Fruit fly (Drosophila melanogaster) whole organism, prepupa: ENCODE measurements around the gene CG15385.

Source experiments
- CG10631 ChIP-seq: fragments of 200-800 bp; sonication (Bioruptor generic); optimal IDR thresholded peaks from 2 replicates; lab custom pipeline; 2016; ENCODE audit warnings: missing biosample characterization, missing genetic modification characterization
- CG1621 ChIP-seq: fragments of 200-800 bp; sonication (Bioruptor generic); optimal IDR thresholded peaks from 3 replicates; lab custom pipeline; 2018; ENCODE audit warnings: missing biosample characterization, mild to moderate bottlenecking, missing genetic modification characterization
- CG3919 ChIP-seq: fragments of 200-800 bp; sonication (Bioruptor generic); optimal IDR thresholded peaks from 3 replicates; lab custom pipeline; 2016; ENCODE audit warnings: missing biosample characterization, missing genetic modification characterization
- CG6792 ChIP-seq: fragments of 200-800 bp; sonication (Bioruptor generic); optimal IDR thresholded peaks from 3 replicates; lab custom pipeline; 2016; ENCODE audit warnings: missing biosample characterization, missing genetic modification characterization
- CG6808 ChIP-seq: fragments of 200-800 bp; sonication (Bioruptor generic); optimal IDR thresholded peaks from 3 replicates; lab custom pipeline; 2017; ENCODE audit warnings: missing biosample characterization, missing genetic modification characterization, mild to moderate bottlenecking, moderate library complexity, missing genetic modification reagents
- Eip93F ChIP-seq: fragments of 200-800 bp; sonication (Bioruptor generic); optimal IDR thresholded peaks from 2 replicates; lab custom pipeline; 2016; ENCODE audit warnings: missing biosample characterization, mild to moderate bottlenecking, missing genetic modification characterization
- Hr39 ChIP-seq: fragments of 200-800 bp; sonication (Bioruptor generic); optimal IDR thresholded peaks from 2 replicates; lab custom pipeline; 2016; ENCODE audit warnings: missing biosample characterization, missing genetic modification characterization
- Lpt ChIP-seq: fragments of 200-800 bp; sonication (Bioruptor generic); optimal IDR thresholded peaks from 3 replicates; lab custom pipeline; 2016; ENCODE audit warnings: missing biosample characterization, missing genetic modification characterization
- OdsH ChIP-seq: fragments of 200-800 bp; sonication (Bioruptor generic); optimal IDR thresholded peaks from 3 replicates; lab custom pipeline; 2016; ENCODE audit warnings: missing biosample characterization, missing genetic modification characterization
- Smox ChIP-seq: fragments of 200-800 bp; sonication (Bioruptor generic); optimal IDR thresholded peaks from 3 replicates; lab custom pipeline; 2016; ENCODE audit warnings: missing biosample characterization, missing genetic modification characterization
- Sox102F ChIP-seq: fragments of 200-800 bp; sonication (Bioruptor generic); optimal IDR thresholded peaks from 2 replicates; lab custom pipeline; 2016; ENCODE audit warnings: missing biosample characterization, mild to moderate bottlenecking, missing genetic modification characterization
- esn ChIP-seq: fragments of 200-800 bp; sonication (Bioruptor generic); optimal IDR thresholded peaks from 2 replicates; lab custom pipeline; 2016; ENCODE audit warnings: missing biosample characterization, mild to moderate bottlenecking, missing genetic modification characterization, moderate library complexity
- lz ChIP-seq: fragments of 200-800 bp; sonication (Bioruptor generic); optimal IDR thresholded peaks from 3 replicates; lab custom pipeline; 2016; ENCODE audit warnings: missing biosample characterization, missing genetic modification characterization
- salr ChIP-seq, 2 experiments: fragments of 200-800 bp; sonication (Bioruptor generic); optimal IDR thresholded peaks; 3 replicates each; lab custom pipeline; 2016 to 2018; ENCODE audit warnings: missing biosample characterization in 2 of 2, missing genetic modification characterization in 2 of 2, mild to moderate bottlenecking in 1 of 2

- TF ChIP-seq CG10631 (GFP tag; lab: Kevin White, UChicago) (no peak), CG6792 (GFP tag; lab: Kevin White, UChicago) (no peak), salr (GFP tag; optimal IDR thresholded peaks at IDR 0.05; lab: Kevin White, UChicago) (no peak), OdsH (GFP tag; lab: Kevin White, UChicago) (no peak), esn (GFP tag; lab: Kevin White, UChicago) (no peak), Hr39 (GFP tag; lab: Kevin White, UChicago) (no peak), Lpt (no peak), CG1621 (tag; lab: Kevin White, UChicago) (no peak), Sox102F (no peak), lz (GFP tag; lab: Kevin White, UChicago) (no peak), CG3919 (GFP tag; lab: Kevin White, UChicago) (no peak), Eip93F (GFP tag; lab: Kevin White, UChicago) (no peak), CG6808 (GFP tag; lab: Kevin White, UChicago) (no peak), Smox (GFP tag; lab: Kevin White, UChicago) (no peak)
Measured at dm6 chr2L:2195328-2195727, 17.0 kb downstream of the CG15385 start.
